Worm (Caenorhabditis elegans): Measurements from ENCODE around the gene mmab-1.

The mmab-1 gene

ce11 chrIII:4930154-4930679, 8.3 kb upstream of the mmab-1 start, which contains the start of gene set-2 (continued):
- TF ChIP-seq B0336.3 (GFP tag; IDR thresholded peaks at IDR 0.05), result peak; percentile 63
- no peak for TF ChIP-seq ztf-22 (GFP tag; optimal IDR thresholded peaks at IDR 0.05)
- no peak for TF ChIP-seq unc-62 (GFP tag; optimal IDR thresholded peaks at IDR 0.05)
- TF ChIP-seq cebp-1 (GFP tag; IDR thresholded peaks at IDR 0.05), result no peak
- TF ChIP-seq cebp-1 (tag; optimal IDR thresholded peaks at IDR 0.05), result peak; percentile 67
- TF ChIP-seq ccch-3 (GFP tag; optimal IDR thresholded peaks at IDR 0.05), result no peak
- no peak for TF ChIP-seq ztf-26 (tag; optimal IDR thresholded peaks at IDR 0.05)
- peak; percentile 28 for TF ChIP-seq lin-40 (tag; optimal IDR thresholded peaks at IDR 0.05)
- TF ChIP-seq attf-3 (GFP tag; conservative IDR thresholded peaks at IDR 0.05), result peak; percentile 66
- no peak for TF ChIP-seq F55B11.4 (tag; optimal IDR thresholded peaks at IDR 0.05; ENCODE audit: borderline replicate concordance, insufficient read depth)
- no peak for TF ChIP-seq mxl-1 (tag; optimal IDR thresholded peaks at IDR 0.05)
- TF ChIP-seq hlh-26 (GFP tag; conservative IDR thresholded peaks at IDR 0.05), result no peak
- TF ChIP-seq F39B2.1 (GFP tag; IDR thresholded peaks at IDR 0.05), result peak; percentile 81; the same call in 1 of the 2 replicates
- peak; percentile 55 for TF ChIP-seq madf-10 (tag; optimal IDR thresholded peaks at IDR 0.05)
- no peak for TF ChIP-seq akir-1 (GFP tag; optimal IDR thresholded peaks at IDR 0.05)
- peak in 1 of 2 experiments; percentile 32 for TF ChIP-seq let-607 (tag; optimal IDR thresholded peaks at IDR 0.05)
- TF ChIP-seq lir-1 (GFP tag; conservative IDR thresholded peaks at IDR 0.05), result peak; percentile 84
- peak; percentile 19 for TF ChIP-seq chd-7 (tag; optimal IDR thresholded peaks at IDR 0.05)
- TF ChIP-seq ceh-100 (GFP tag; IDR thresholded peaks at IDR 0.05), result peak; percentile 50
- no peak for TF ChIP-seq ztf-3 (GFP tag; optimal IDR thresholded peaks at IDR 0.05)
- no peak for TF ChIP-seq egl-18 (GFP tag; IDR thresholded peaks at IDR 0.05)
- no peak for TF ChIP-seq mes-4 (tag; optimal IDR thresholded peaks at IDR 0.05)
- TF ChIP-seq dpff-1 (tag; optimal IDR thresholded peaks at IDR 0.05), result no peak
- no peak for TF ChIP-seq Y53F4B.3 (GFP tag; IDR thresholded peaks at IDR 0.05)
- 0 out of 2 replicates have a peak, but pooled peaks have one; percentile 41 for TF ChIP-seq aptf-2 (GFP tag; conservative IDR thresholded peaks at IDR 0.05)
- no peak for TF ChIP-seq die-1 (tag; optimal IDR thresholded peaks at IDR 0.05)
- no peak for TF ChIP-seq ceh-79 (tag; optimal IDR thresholded peaks at IDR 0.05)
- peak; percentile 84 for TF ChIP-seq sptf-2 (GFP tag; optimal IDR thresholded peaks at IDR 0.05)
- no peak for TF ChIP-seq T26A5.8 (tag; optimal IDR thresholded peaks at IDR 0.05)
- peak; percentile 92 for TF ChIP-seq efl-1 (GFP tag; optimal IDR thresholded peaks at IDR 0.05)
- TF ChIP-seq ceh-40 (GFP tag; IDR thresholded peaks at IDR 0.05), result peak; percentile 54; the same call in 1 of the 2 replicates
- TF ChIP-seq F22D6.2 (tag; optimal IDR thresholded peaks at IDR 0.05), result peak; percentile 43
- TF ChIP-seq hlh-12 (tag; optimal IDR thresholded peaks at IDR 0.05), result no peak
- peak; percentile 52 to 80 for TF ChIP-seq rec-8 (tag; optimal IDR thresholded peaks at IDR 0.05)
- TF ChIP-seq nhr-179 (tag; optimal IDR thresholded peaks at IDR 0.05), result no peak
- no peak for TF ChIP-seq cebp-2 (GFP tag; IDR thresholded peaks at IDR 0.05)
- peak; percentile 29 to 89 (median 79) for TF ChIP-seq lin-35 (GFP tag; optimal IDR thresholded peaks at IDR 0.05)
- TF ChIP-seq ceh-58 (GFP tag; IDR thresholded peaks at IDR 0.05), result no peak
- TF ChIP-seq ZK185.1 (tag; optimal IDR thresholded peaks at IDR 0.05; ENCODE audit: poor library complexity, severe bottlenecking), result peak; percentile 93
- TF ChIP-seq lsy-27 (tag; optimal IDR thresholded peaks at IDR 0.05; ENCODE audit: borderline replicate concordance, insufficient read depth), result no peak
- TF ChIP-seq gei-17 (GFP tag; optimal IDR thresholded peaks at IDR 0.05), result no peak
- peak; percentile 78 for TF ChIP-seq snpc-3.4 (tag; optimal IDR thresholded peaks at IDR 0.05)
- TF ChIP-seq mel-28 (tag; optimal IDR thresholded peaks at IDR 0.05; ENCODE audit: borderline replicate concordance), result no peak
- peak; percentile 48 for TF ChIP-seq hmg-1.2 (GFP tag; IDR thresholded peaks at IDR 0.05)
- peak; percentile 86 for TF ChIP-seq let-526 (GFP tag; IDR thresholded peaks at IDR 0.05)
- TF ChIP-seq Y67H2A.10 (GFP tag; conservative IDR thresholded peaks at IDR 0.05), result peak; percentile 45; the same call in 1 of the 2 replicates
- TF ChIP-seq T07F8.4 (tag; optimal IDR thresholded peaks at IDR 0.05), result no peak
- TF ChIP-seq nfya-1 (tag; optimal IDR thresholded peaks at IDR 0.05; ENCODE audit: borderline replicate concordance, insufficient read depth), result no peak

Data from whole organism, young adult.